Fruit fly (Drosophila melanogaster) whole organism, embryonic: Measurements from ENCODE around the gene LIMK1.

ENCODE experiments used
- Adf1 ChIP-seq: fragments of 200-800 bp; sonication (Bioruptor generic); IDR thresholded peaks from 2 replicates; pipeline ENCODE4 v1.3.6; 2022; ENCODE audit warnings: missing biosample characterization, missing genetic modification characterization
- CG11560 ChIP-seq: fragments of 200-800 bp; sonication (Bioruptor generic); IDR thresholded peaks from 3 replicates; pipeline ENCODE4 v1.3.6; 2022; ENCODE audit warnings: missing biosample characterization, missing genetic modification characterization
- CG11696 ChIP-seq: fragments of 200-800 bp; sonication (Bioruptor generic); IDR thresholded peaks from 2 replicates; pipeline ENCODE4 v1.3.6; 2022; ENCODE audit warnings: missing biosample characterization, missing genetic modification characterization
- CG12236 ChIP-seq: fragments of 200-800 bp; sonication (Bioruptor generic); optimal IDR thresholded peaks from 2 replicates; lab custom pipeline; 2016; ENCODE audit warnings: missing biosample characterization, missing genetic modification characterization
- CG13894 ChIP-seq: fragments of 200-800 bp; sonication (Bioruptor generic); optimal IDR thresholded peaks from 3 replicates; lab custom pipeline; 2018; ENCODE audit warnings: missing biosample characterization, mild to moderate bottlenecking, missing genetic modification characterization, moderate library complexity
- CG14710 ChIP-seq: fragments of 200-800 bp; sonication (Bioruptor generic); optimal IDR thresholded peaks from 3 replicates; lab custom pipeline; 2019; ENCODE audit warnings: missing biosample characterization, mild to moderate bottlenecking, missing genetic modification characterization, moderate library complexity
- CG15514 ChIP-seq: fragments of 200-800 bp; sonication (Bioruptor generic); optimal IDR thresholded peaks from 3 replicates; lab custom pipeline; 2017; ENCODE audit warnings: missing biosample characterization, missing genetic modification characterization, mild to moderate bottlenecking, moderate library complexity, missing genetic modification reagents
- CG16779 ChIP-seq: fragments of 200-800 bp; sonication (Bioruptor generic); IDR thresholded peaks from 2 replicates; pipeline ENCODE4 v1.3.6; 2022; ENCODE audit warnings: missing biosample characterization, missing genetic modification characterization
- CG16813 ChIP-seq: fragments of 200-800 bp; sonication (Bioruptor generic); IDR thresholded peaks from 3 replicates; pipeline ENCODE4 v1.3.6; 2022; ENCODE audit warnings: missing biosample characterization, missing genetic modification characterization; ENCODE audit not compliant: partially characterized antibody
- CG2116 ChIP-seq: fragments of 200-800 bp; sonication (Bioruptor generic); optimal IDR thresholded peaks from 3 replicates; lab custom pipeline; 2018; ENCODE audit warnings: missing biosample characterization, mild to moderate bottlenecking, missing genetic modification characterization
- CG31441 ChIP-seq: fragments of 200-800 bp; sonication (Bioruptor generic); IDR thresholded peaks from 2 replicates; pipeline ENCODE4 v1.3.6; 2022; ENCODE audit warnings: missing biosample characterization, missing genetic modification characterization
- CG33557 ChIP-seq: fragments of 200-800 bp; sonication (Bioruptor generic); optimal IDR thresholded peaks from 2 replicates; lab custom pipeline; 2019; ENCODE audit warnings: missing biosample characterization, mild to moderate bottlenecking, missing genetic modification characterization, moderate library complexity
- CG3838 ChIP-seq: fragments of 200-800 bp; sonication (Bioruptor generic); optimal IDR thresholded peaks from 3 replicates; lab custom pipeline; 2016; ENCODE audit warnings: missing biosample characterization, missing genetic modification characterization
- CG4854 ChIP-seq: fragments of 200-800 bp; sonication (Bioruptor generic); optimal IDR thresholded peaks from 2 replicates; lab custom pipeline; 2016; ENCODE audit warnings: missing biosample characterization, missing genetic modification characterization, inconsistent platforms
- CG8765 ChIP-seq: fragments of 200-800 bp; sonication (Bioruptor generic); IDR thresholded peaks from 2 replicates; pipeline ENCODE4 v1.3.6; 2022; ENCODE audit warnings: missing biosample characterization, missing genetic modification characterization
- CG9609 ChIP-seq: fragments of 200-800 bp; sonication (Bioruptor generic); optimal IDR thresholded peaks from 3 replicates; lab custom pipeline; 2016; ENCODE audit warnings: missing biosample characterization, missing genetic modification characterization
- D19B ChIP-seq: fragments of 200-800 bp; sonication (Bioruptor generic); optimal IDR thresholded peaks from 2 replicates; lab custom pipeline; 2017; ENCODE audit warnings: missing biosample characterization, mild to moderate bottlenecking, missing genetic modification characterization
- Dbx ChIP-seq: fragments of 200-800 bp; sonication (Bioruptor generic); IDR thresholded peaks from 3 replicates; pipeline ENCODE4 v1.3.6; 2022; ENCODE audit warnings: missing biosample characterization, missing genetic modification characterization
- GATAe ChIP-seq: fragments of 200-800 bp; sonication (Bioruptor generic); conservative IDR thresholded peaks from 2 replicates; pipeline ENCODE4 v1.3.6; 2022; ENCODE audit warnings: missing biosample characterization, missing genetic modification characterization
- Gsc ChIP-seq: fragments of 200-800 bp; sonication (Bioruptor generic); IDR thresholded peaks from 2 replicates; pipeline ENCODE4 v1.3.6; 2022; ENCODE audit warnings: missing biosample characterization, missing genetic modification characterization
- HLH54F ChIP-seq: fragments of 200-800 bp; sonication (Bioruptor generic); optimal IDR thresholded peaks from 3 replicates; lab custom pipeline; 2016; ENCODE audit warnings: missing biosample characterization, missing genetic modification characterization
- Hr51 ChIP-seq, 2 experiments: fragments of 200-800 bp; sonication (Bioruptor generic); optimal IDR thresholded peaks; 2 replicates in 1 of 2; 3 replicates in 1 of 2; lab custom pipeline; 2016 to 2018; ENCODE audit warnings: missing biosample characterization in 2 of 2, missing genetic modification characterization in 2 of 2, mild to moderate bottlenecking in 1 of 2, moderate library complexity in 1 of 2
- Kr ChIP-seq: fragments of 200-800 bp; sonication (Bioruptor generic); optimal IDR thresholded peaks from 2 replicates; lab custom pipeline; 2017; ENCODE audit warnings: missing biosample characterization, mild to moderate bottlenecking, missing genetic modification characterization
- Lim3 ChIP-seq: fragments of 200-800 bp; sonication (Bioruptor generic); IDR thresholded peaks from 2 replicates; pipeline ENCODE4 v1.3.6; 2022; ENCODE audit warnings: missing biosample characterization, missing genetic modification characterization
- Myb ChIP-seq: fragments of 200-800 bp; sonication (Bioruptor generic); optimal IDR thresholded peaks from 2 replicates; lab custom pipeline; 2016; ENCODE audit warnings: missing biosample characterization, missing genetic modification characterization
- Six4 ChIP-seq: fragments of 200-800 bp; sonication (Bioruptor generic); optimal IDR thresholded peaks from 2 replicates; lab custom pipeline; 2016; ENCODE audit warnings: missing biosample characterization, missing genetic modification characterization
- Sry-β ChIP-seq: fragments of 200-800 bp; sonication (Bioruptor generic); optimal IDR thresholded peaks from 2 replicates; lab custom pipeline; 2018; ENCODE audit warnings: missing biosample characterization, mild to moderate bottlenecking, missing genetic modification characterization, moderate library complexity
- ab ChIP-seq: fragments of 200-800 bp; sonication (Bioruptor generic); optimal IDR thresholded peaks from 2 replicates; lab custom pipeline; 2016; ENCODE audit warnings: missing biosample characterization, missing genetic modification characterization
- bab2 ChIP-seq: fragments of 200-800 bp; sonication (Bioruptor generic); optimal IDR thresholded peaks from 2 replicates; lab custom pipeline; 2016; ENCODE audit warnings: missing biosample characterization, missing genetic modification characterization
- cato ChIP-seq: fragments of 200-800 bp; sonication (Bioruptor generic); optimal IDR thresholded peaks from 2 replicates; lab custom pipeline; 2016; ENCODE audit warnings: missing biosample characterization, missing genetic modification characterization, borderline replicate concordance
- chif ChIP-seq, 2 experiments: fragments of 200-800 bp; sonication (Bioruptor generic); optimal IDR thresholded peaks; 3 replicates each; lab custom pipeline; 2016; ENCODE audit warnings: missing biosample characterization in 2 of 2, missing genetic modification characterization in 2 of 2
- chm ChIP-seq: fragments of 200-800 bp; sonication (Bioruptor generic); IDR thresholded peaks from 2 replicates; pipeline ENCODE4 v1.3.6; 2022; ENCODE audit warnings: missing biosample characterization, missing genetic modification characterization
- da ChIP-seq: fragments of 200-800 bp; sonication (Bioruptor generic); optimal IDR thresholded peaks from 2 replicates; lab custom pipeline; 2016; ENCODE audit warnings: missing biosample characterization, missing genetic modification characterization
- dmrt99B ChIP-seq: fragments of 200-800 bp; sonication (Bioruptor generic); optimal IDR thresholded peaks from 2 replicates; lab custom pipeline; 2018; ENCODE audit warnings: missing biosample characterization, mild to moderate bottlenecking, missing genetic modification characterization, moderate library complexity
- dpn ChIP-seq, 2 experiments: fragments of 200-800 bp; sonication (Bioruptor generic); optimal IDR thresholded peaks; 3 replicates each; lab custom pipeline; 2016; ENCODE audit warnings: missing biosample characterization in 2 of 2, missing genetic modification characterization in 2 of 2
- exex ChIP-seq: fragments of 200-800 bp; sonication (Bioruptor generic); optimal IDR thresholded peaks from 4 replicates; lab custom pipeline; 2018; ENCODE audit warnings: missing biosample characterization, mild to moderate bottlenecking, missing genetic modification characterization, moderate library complexity
- ftz-f1 ChIP-seq: fragments of 200-800 bp; sonication (Bioruptor generic); optimal IDR thresholded peaks from 2 replicates; lab custom pipeline; 2016; ENCODE audit warnings: missing biosample characterization, missing genetic modification characterization
- hb ChIP-seq: fragments of 200-800 bp; sonication (Bioruptor generic); IDR thresholded peaks from 3 replicates; pipeline ENCODE4 v1.3.6; 2022; ENCODE audit warnings: missing biosample characterization, missing genetic modification characterization; ENCODE audit not compliant: partially characterized antibody
- hkb ChIP-seq, 2 experiments: fragments of 200-800 bp in 1 of 2; fragments of >200 bp in 1 of 2; sonication (Bioruptor generic) in 1 of 2; IDR thresholded peaks in 1 of 2; optimal IDR thresholded peaks in 1 of 2; 2 replicates each; pipeline versions ENCODE4 v1.3.6 to Lab custom; 2017 to 2022; ENCODE audit warnings: missing biosample characterization in 1 of 2, missing genetic modification characterization in 1 of 2
- inv ChIP-seq: fragments of 200-800 bp; sonication (Bioruptor generic); IDR thresholded peaks from 2 replicates; pipeline ENCODE4 v1.3.6; 2022; ENCODE audit warnings: missing biosample characterization, missing genetic modification characterization; ENCODE audit not compliant: partially characterized antibody
- odd ChIP-seq: fragments of 200-800 bp; sonication (Bioruptor generic); optimal IDR thresholded peaks from 2 replicates; lab custom pipeline; 2017; ENCODE audit warnings: missing biosample characterization, mild to moderate bottlenecking, missing genetic modification characterization
- onecut ChIP-seq: fragments of 200-800 bp; sonication (Bioruptor generic); IDR thresholded peaks from 2 replicates; pipeline ENCODE4 v1.3.6; 2022; ENCODE audit warnings: missing biosample characterization, missing genetic modification characterization
- pzg ChIP-seq: fragments of 200-800 bp; sonication (Bioruptor generic); optimal IDR thresholded peaks from 3 replicates; lab custom pipeline; 2018; ENCODE audit warnings: missing biosample characterization, mild to moderate bottlenecking, missing genetic modification characterization, moderate library complexity
- row ChIP-seq: fragments of 200-800 bp; sonication (Bioruptor generic); IDR thresholded peaks from 3 replicates; pipeline ENCODE4 v1.3.6; 2022; ENCODE audit warnings: missing biosample characterization, missing genetic modification characterization
- sens ChIP-seq: fragments of 200-800 bp; sonication (Bioruptor generic); peaks from one replicate; lab custom pipeline; 2016; ENCODE audit warnings: missing biosample characterization, missing genetic modification characterization
- slp2 ChIP-seq: fragments of 200-800 bp; sonication (Bioruptor generic); optimal IDR thresholded peaks from 2 replicates; lab custom pipeline; 2016; ENCODE audit warnings: missing biosample characterization, missing genetic modification characterization
- so ChIP-seq: fragments of 200-800 bp; sonication (Bioruptor generic); IDR thresholded peaks from 3 replicates; pipeline ENCODE4 v1.3.6; 2022; ENCODE audit warnings: missing biosample characterization, missing genetic modification characterization
- tup ChIP-seq: fragments of 200-800 bp; sonication (Bioruptor generic); optimal IDR thresholded peaks from 2 replicates; lab custom pipeline; 2016; ENCODE audit warnings: missing biosample characterization, mild to moderate bottlenecking, missing genetic modification characterization, moderate library complexity
- unpg ChIP-seq: fragments of 200-800 bp; sonication (Bioruptor generic); optimal IDR thresholded peaks from 3 replicates; lab custom pipeline; 2018; ENCODE audit warnings: missing biosample characterization, mild to moderate bottlenecking, missing genetic modification characterization, moderate library complexity
- wek ChIP-seq: fragments of 200-800 bp; sonication (Bioruptor generic); optimal IDR thresholded peaks from 3 replicates; lab custom pipeline; 2018; ENCODE audit warnings: missing biosample characterization, mild to moderate bottlenecking, missing genetic modification characterization, moderate library complexity

LIMK1 gene

dm6 chrX:12579506-12579999 is 12.4 kb downstream of the LIMK1 start (continued):
- peak; percentile 5 for TF ChIP-seq pzg (GFP tag; lab: Kevin White, UChicago)
- TF ChIP-seq Kr: no peak
- TF ChIP-seq CG16813 (GFP tag; lab: Robert Waterston, UW): no peak
- peak; percentile 88 for TF ChIP-seq sens (GFP tag; lab: Kevin White, UChicago)
- peak; percentile 82; the same call in 2 of the 3 replicates for TF ChIP-seq CG11560 (tag; lab: Robert Waterston, UW)
- TF ChIP-seq CG13894: peak; percentile 95
- peak; percentile 44 for TF ChIP-seq Adf1 (GFP tag; lab: Robert Waterston, UW)
- peak; percentile 98 for TF ChIP-seq CG31441 (GFP tag; lab: Robert Waterston, UW)
- peak; percentile 93 for TF ChIP-seq ab (GFP tag; lab: Kevin White, UChicago)
- TF ChIP-seq onecut (GFP tag; lab: Robert Waterston, UW): peak; percentile 84
- no peak for TF ChIP-seq inv (GFP tag; lab: Robert Waterston, UW)
- TF ChIP-seq CG3838 (GFP tag; lab: Kevin White, UChicago): peak; percentile 88
- TF ChIP-seq exex (tag; lab: Kevin White, UChicago): peak; percentile 75
- TF ChIP-seq CG16779 (GFP tag; lab: Robert Waterston, UW): peak; percentile 84
- peak; percentile 91 for TF ChIP-seq da
- peak; percentile 95 for TF ChIP-seq slp2 (GFP tag; lab: Kevin White, UChicago)
- TF ChIP-seq so (GFP tag; lab: Robert Waterston, UW): peak; percentile 93
- TF ChIP-seq GATAe (GFP tag; lab: Robert Waterston, UW): peak; percentile 64
- peak; percentile 72 for TF ChIP-seq CG8765 (GFP tag; lab: Robert Waterston, UW)
- TF ChIP-seq tup (GFP tag; lab: Kevin White, UChicago): peak; percentile 80
- TF ChIP-seq CG15514 (GFP tag; lab: Kevin White, UChicago): peak; percentile 88
- TF ChIP-seq dmrt99B (tag; lab: Kevin White, UChicago): peak; percentile 98
- TF ChIP-seq wek (GFP tag; lab: Kevin White, UChicago): peak; percentile 68
- peak; percentile 79 for TF ChIP-seq cato
- TF ChIP-seq CG14710: peak; percentile 83
- TF ChIP-seq CG12236 (GFP tag; lab: Kevin White, UChicago): peak; percentile 92
- TF ChIP-seq hb: no peak
- TF ChIP-seq Six4 (GFP tag; lab: Kevin White, UChicago): peak; percentile 86
- TF ChIP-seq Hr51 (GFP tag; optimal IDR thresholded peaks at IDR 0.05; lab: Kevin White, UChicago): peak; percentile 92 to 98
- TF ChIP-seq CG33557 (GFP tag; lab: Kevin White, UChicago): peak; percentile 62
- TF ChIP-seq hkb (optimal IDR thresholded peaks at IDR 0.05; lab: Kevin White, UChicago): no peak
- peak; percentile 95 for TF ChIP-seq hkb (GFP tag; IDR thresholded peaks at IDR 0.05; lab: Robert Waterston, UW)
- peak; percentile 75 for TF ChIP-seq Gsc (GFP tag; lab: Robert Waterston, UW)
- peak; percentile 95 for TF ChIP-seq HLH54F (GFP tag; lab: Kevin White, UChicago)
- peak; percentile 90 for TF ChIP-seq bab2
- peak; percentile 94 for TF ChIP-seq Dbx (GFP tag; lab: Robert Waterston, UW)
- peak; percentile 29 for TF ChIP-seq Sry-β (GFP tag; lab: Kevin White, UChicago)
- peak; percentile 91 for TF ChIP-seq D19B (GFP tag; lab: Kevin White, UChicago)
- peak; percentile 79 for TF ChIP-seq CG2116
- peak; percentile 71; the same call in 1 of the 2 replicates for TF ChIP-seq Lim3 (GFP tag; lab: Robert Waterston, UW)
- peak; percentile 93 for TF ChIP-seq row (GFP tag; lab: Robert Waterston, UW)
- peak; percentile 93 for TF ChIP-seq odd (GFP tag; lab: Kevin White, UChicago)
- TF ChIP-seq dpn (GFP tag; optimal IDR thresholded peaks at IDR 0.05; lab: Kevin White, UChicago): peak; percentile 77 to 95
- peak; percentile 78 for TF ChIP-seq CG11696
- no peak for TF ChIP-seq ftz-f1 (GFP tag; lab: Kevin White, UChicago)
- TF ChIP-seq chif (GFP tag; optimal IDR thresholded peaks at IDR 0.05; lab: Kevin White, UChicago): peak; percentile 94 to 95
- peak; percentile 95 for TF ChIP-seq CG9609
- peak; percentile 85 for TF ChIP-seq Myb (GFP tag; lab: Kevin White, UChicago)
- TF ChIP-seq chm (GFP tag; lab: Robert Waterston, UW): peak; percentile 65; the same call in 1 of the 2 replicates
- TF ChIP-seq CG4854 (GFP tag; lab: Kevin White, UChicago): peak; percentile 95
- TF ChIP-seq unpg (GFP tag; lab: Kevin White, UChicago): peak; percentile 96
